Worm (Caenorhabditis elegans) whole organism, L4 larva: ENCODE data around the gene ZK813.7.

Experiments used
- ZK546.5 ChIP-seq, 2 experiments: sonication (generic microtip); optimal IDR thresholded peaks; 2 replicates each; lab custom pipeline; 2017; ENCODE audit warnings: missing biosample characterization in 2 of 2, missing genetic modification characterization in 2 of 2
- nhr-28 ChIP-seq: fragments of 150-350 bp; optimal IDR thresholded peaks from 2 replicates; lab custom pipeline; 2014; ENCODE audit warnings: missing biosample characterization, missing genetic modification characterization

- peak; percentile 77 for TF ChIP-seq nhr-28
- TF ChIP-seq ZK546.5 (tag; optimal IDR thresholded peaks at IDR 0.05; lab: Kevin White, UChicago) = no peak
Observed at ce11 chrX:3414660-3415144, 29.9 kb upstream of the ZK813.7 start, which contains the start of gene dhs-27.
